Fruit fly (Drosophila melanogaster) whole organism, embryonic: Measurements from ENCODE around the gene CG33307.

Experiments used
- Blimp-1 ChIP-seq: fragments of 200-800 bp; sonication (Bioruptor generic); optimal IDR thresholded peaks from 3 replicates; lab custom pipeline; 2018; ENCODE audit warnings: missing biosample characterization, missing genetic modification characterization, mild to moderate bottlenecking, moderate library complexity, missing genetic modification reagents
- CG11560 ChIP-seq: fragments of 200-800 bp; sonication (Bioruptor generic); IDR thresholded peaks from 3 replicates; pipeline ENCODE4 v1.3.6; 2022; ENCODE audit warnings: missing biosample characterization, missing genetic modification characterization
- CG15011 ChIP-seq: fragments of 200-800 bp; sonication (Bioruptor generic); optimal IDR thresholded peaks from 3 replicates; lab custom pipeline; 2018; ENCODE audit warnings: missing biosample characterization, mild to moderate bottlenecking, missing genetic modification characterization
- CG4282 ChIP-seq: fragments of 200-800 bp; sonication (Bioruptor generic); optimal IDR thresholded peaks from 2 replicates; lab custom pipeline; 2016; ENCODE audit warnings: missing biosample characterization, missing genetic modification characterization
- PHDP ChIP-seq: fragments of 200-800 bp; sonication (Bioruptor generic); optimal IDR thresholded peaks from 3 replicates; lab custom pipeline; 2018; ENCODE audit warnings: missing biosample characterization, mild to moderate bottlenecking, missing genetic modification characterization, moderate library complexity
- al ChIP-seq: fragments of 200-800 bp; sonication (Bioruptor generic); IDR thresholded peaks from 2 replicates; pipeline ENCODE4 v1.3.6; 2022; ENCODE audit warnings: missing biosample characterization, missing genetic modification characterization
- fd64A ChIP-seq: fragments of 200-800 bp; sonication (Bioruptor generic); optimal IDR thresholded peaks from 3 replicates; lab custom pipeline; 2018; ENCODE audit warnings: missing biosample characterization, mild to moderate bottlenecking, missing genetic modification characterization
- grau ChIP-seq: fragments of 200-800 bp; optimal IDR thresholded peaks from 3 replicates; lab custom pipeline; 2019; ENCODE audit warnings: missing biosample characterization, mild to moderate bottlenecking, missing genetic modification characterization, moderate library complexity

- TF ChIP-seq CG4282 (GFP tag; lab: Kevin White, UChicago), result no peak
- no peak for TF ChIP-seq CG11560 (tag; lab: Robert Waterston, UW)
- TF ChIP-seq fd64A (GFP tag; lab: Kevin White, UChicago), result no peak
- no peak for TF ChIP-seq Blimp-1 (GFP tag; lab: Kevin White, UChicago)
- TF ChIP-seq grau (tag; lab: Kevin White, UChicago), result no peak
- no peak for TF ChIP-seq PHDP (tag; lab: Kevin White, UChicago)
- TF ChIP-seq CG15011, result no peak
- TF ChIP-seq al (GFP tag; lab: Robert Waterston, UW), result no peak
Measured at dm6 chr2L:13842078-13842477, 758 bp upstream of the CG33307 start.
